Fruit fly (Drosophila melanogaster): Measurements from ENCODE around the gene CG43673.

The CG43673 gene

DNA sequence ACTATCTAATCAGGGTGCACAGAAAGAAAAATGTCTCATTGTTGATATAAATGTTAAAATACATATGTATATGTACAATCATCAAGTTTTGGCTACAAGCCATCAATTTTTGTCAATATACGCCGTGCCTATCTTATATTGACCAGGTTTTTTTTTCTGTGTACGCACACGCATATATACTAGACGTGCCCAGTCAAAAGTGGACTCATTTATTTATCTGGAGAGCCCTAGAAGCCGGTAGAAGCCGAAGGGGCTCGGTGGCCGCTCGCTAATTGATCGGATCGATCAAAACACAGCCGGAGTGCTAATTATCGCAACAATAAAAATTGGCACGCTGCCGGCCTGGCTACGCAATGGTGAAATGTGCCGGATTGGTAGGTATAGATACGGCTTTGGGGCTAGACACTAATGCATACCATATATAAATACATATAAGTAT, 38.6 kb upstream of the CG43673 start (continued):
- peak; percentile 36; the same call in 1 of the 2 replicates for TF ChIP-seq E2f2 (GFP tag; IDR thresholded peaks at IDR 0.05)
- TF ChIP-seq Pdp1 (GFP tag; optimal IDR thresholded peaks at IDR 0.05) = peak; percentile 58 to 63
- TF ChIP-seq BtbVII (GFP tag; optimal IDR thresholded peaks at IDR 0.05) = peak; percentile 48
- TF ChIP-seq CG1603 (tag; optimal IDR thresholded peaks at IDR 0.05) = peak; percentile 56
- TF ChIP-seq hth (optimal IDR thresholded peaks at IDR 0.05) = no peak
- peak; percentile 62 for TF ChIP-seq HLH54F (GFP tag; optimal IDR thresholded peaks at IDR 0.05)
- TF ChIP-seq CG17802 (tag; optimal IDR thresholded peaks at IDR 0.05) = no peak
- no peak for TF ChIP-seq hkb (optimal IDR thresholded peaks at IDR 0.05)
- peak; percentile 82 for TF ChIP-seq hkb (GFP tag; IDR thresholded peaks at IDR 0.05)
- TF ChIP-seq Hr78 (GFP tag; optimal IDR thresholded peaks at IDR 0.05) = no peak
- peak; percentile 67 for TF ChIP-seq ind (GFP tag; optimal IDR thresholded peaks at IDR 0.05)
- peak; percentile 69 for TF ChIP-seq CG12391 (tag; optimal IDR thresholded peaks at IDR 0.05)
- no peak for TF ChIP-seq Lim3 (GFP tag; IDR thresholded peaks at IDR 0.05)
- TF ChIP-seq disco-r (GFP tag; optimal IDR thresholded peaks at IDR 0.05) = no peak
- no peak for TF ChIP-seq lov (optimal IDR thresholded peaks at IDR 0.05)
- TF ChIP-seq lov (GFP tag; IDR thresholded peaks at IDR 0.05) = no peak
- TF ChIP-seq CG16779 (GFP tag; IDR thresholded peaks at IDR 0.05) = peak; percentile 78; the same call in 1 of the 2 replicates
- no peak for TF ChIP-seq CG9437 (GFP tag; optimal IDR thresholded peaks at IDR 0.05)
- no peak for TF ChIP-seq gsb-n (tag; optimal IDR thresholded peaks at IDR 0.05)
- TF ChIP-seq Deaf1 (tag; optimal IDR thresholded peaks at IDR 0.05) = peak; percentile 77
- peak; percentile 68 for TF ChIP-seq HLH3B (GFP tag; IDR thresholded peaks at IDR 0.05)
- peak; percentile 17 for TF ChIP-seq emc (GFP tag; optimal IDR thresholded peaks at IDR 0.05)
- no peak for TF ChIP-seq da (GFP tag; optimal IDR thresholded peaks at IDR 0.05)
- TF ChIP-seq CG12071 (GFP tag; optimal IDR thresholded peaks at IDR 0.05) = peak; percentile 67
- peak; percentile 67; the same call in 2 of the 3 replicates for TF ChIP-seq CG6175 (GFP tag; IDR thresholded peaks at IDR 0.05)
- peak; percentile 82 for TF ChIP-seq CG11456 (GFP tag; IDR thresholded peaks at IDR 0.05)
- TF ChIP-seq CG17829 (tag; optimal IDR thresholded peaks at IDR 0.05) = peak; percentile 30
- TF ChIP-seq nmo (GFP tag; optimal IDR thresholded peaks at IDR 0.05) = peak; percentile 53
- peak; percentile 90 for TF ChIP-seq row (GFP tag; IDR thresholded peaks at IDR 0.05)
- no peak for TF ChIP-seq knrl (GFP tag; IDR thresholded peaks at IDR 0.05; ENCODE audit: partially characterized antibody)
- peak; percentile 91 for TF ChIP-seq CG2120 (GFP tag; optimal IDR thresholded peaks at IDR 0.05)
- TF ChIP-seq Bteb2 (GFP tag; optimal IDR thresholded peaks at IDR 0.05) = peak; percentile 52
- TF ChIP-seq Gsc (GFP tag; IDR thresholded peaks at IDR 0.05) = 0 out of 2 replicates have a peak, but pooled peaks have one; percentile 30
- TF ChIP-seq CG31224 (GFP tag; IDR thresholded peaks at IDR 0.05) = peak; percentile 65
- peak; percentile 18 for TF ChIP-seq CG5245 (GFP tag; optimal IDR thresholded peaks at IDR 0.05)
- TF ChIP-seq CG12942 (GFP tag; optimal IDR thresholded peaks at IDR 0.05) = peak; percentile 30
- peak; percentile 43 for TF ChIP-seq Nf-YC (tag; optimal IDR thresholded peaks at IDR 0.05)
- TF ChIP-seq Dip2 (GFP tag; IDR thresholded peaks at IDR 0.05) = no peak
- peak; percentile 80 for TF ChIP-seq CG10366 (GFP tag; IDR thresholded peaks at IDR 0.05)
- TF ChIP-seq CG10147 (GFP tag; optimal IDR thresholded peaks at IDR 0.05) = peak; percentile 70
- peak; percentile 55 for TF ChIP-seq fd96Cb (tag; optimal IDR thresholded peaks at IDR 0.05)
- peak; percentile 78 for TF ChIP-seq CG3847 (GFP tag; IDR thresholded peaks at IDR 0.05)
- peak; percentile 20 for TF ChIP-seq Max (GFP tag; optimal IDR thresholded peaks at IDR 0.05)
- peak; percentile 45 for TF ChIP-seq NC2β (GFP tag; optimal IDR thresholded peaks at IDR 0.05)
- TF ChIP-seq zen (tag; optimal IDR thresholded peaks at IDR 0.05) = no peak
- peak; percentile 60 for TF ChIP-seq CG14667 (GFP tag; IDR thresholded peaks at IDR 0.05)
- peak; percentile 42 for TF ChIP-seq ash1 (GFP tag; optimal IDR thresholded peaks at IDR 0.05)
- peak; percentile 78 for TF ChIP-seq CG12659 (GFP tag; optimal IDR thresholded peaks at IDR 0.05)
- peak; percentile 66 for TF ChIP-seq ems (GFP tag; optimal IDR thresholded peaks at IDR 0.05)
- TF ChIP-seq CG34224 (GFP tag; IDR thresholded peaks at IDR 0.05; ENCODE audit: partially characterized antibody) = no peak
- peak; percentile 36 for TF ChIP-seq CG10274 (GFP tag; optimal IDR thresholded peaks at IDR 0.05)
- peak; percentile 65 for TF ChIP-seq seq (GFP tag; IDR thresholded peaks at IDR 0.05)
